Fruit fly (Drosophila melanogaster) whole organism, adult: ENCODE measurements around the gene CG15382.
A peak's percentile ranks its signal among the peaks of the same experiment; 100 is the strongest.

Experiments
- CG11617 ChIP-seq: fragments of 200-800 bp; sonication (Bioruptor generic); optimal IDR thresholded peaks from 2 replicates; lab custom pipeline; 2017; ENCODE audit warnings: mild to moderate bottlenecking, missing biosample characterization, missing genetic modification reagents, missing genetic modification characterization
- CG12768 ChIP-seq: fragments of 200-800 bp; sonication (Bioruptor generic); optimal IDR thresholded peaks from 2 replicates; lab custom pipeline; 2017; ENCODE audit warnings: missing biosample characterization, missing genetic modification characterization, mild to moderate bottlenecking, moderate library complexity, missing genetic modification reagents
- CG14711 ChIP-seq: fragments of 200-800 bp; sonication (Bioruptor generic); optimal IDR thresholded peaks from 2 replicates; lab custom pipeline; 2018; ENCODE audit warnings: missing biosample characterization, mild to moderate bottlenecking, missing genetic modification characterization, moderate library complexity
- CG1620 ChIP-seq: fragments of 200-800 bp; sonication (Bioruptor generic); optimal IDR thresholded peaks from 2 replicates; lab custom pipeline; 2016; ENCODE audit warnings: missing biosample characterization, missing genetic modification characterization
- CG33017 ChIP-seq: fragments of 200-800 bp; sonication (Bioruptor generic); optimal IDR thresholded peaks from 2 replicates; lab custom pipeline; 2018; ENCODE audit warnings: missing biosample characterization, mild to moderate bottlenecking, missing genetic modification characterization, moderate library complexity
- CG5204 ChIP-seq: fragments of 200-800 bp; sonication (Bioruptor generic); optimal IDR thresholded peaks from 2 replicates; lab custom pipeline; 2016; ENCODE audit warnings: missing biosample characterization, missing genetic modification characterization
- CG7045 ChIP-seq: fragments of 200-800 bp; sonication (Bioruptor generic); optimal IDR thresholded peaks from 2 replicates; lab custom pipeline; 2017; ENCODE audit warnings: missing biosample characterization, mild to moderate bottlenecking, missing genetic modification characterization
- CG7101 ChIP-seq: fragments of 200-800 bp; sonication (Bioruptor generic); optimal IDR thresholded peaks from 2 replicates; lab custom pipeline; 2018; ENCODE audit warnings: missing biosample characterization, mild to moderate bottlenecking, missing genetic modification characterization, moderate library complexity
- Clk ChIP-seq: fragments of 200-800 bp; sonication (Bioruptor generic); optimal IDR thresholded peaks from 2 replicates; lab custom pipeline; 2017; ENCODE audit warnings: missing biosample characterization, missing genetic modification characterization
- Crg-1 ChIP-seq: fragments of 200-800 bp; sonication (Bioruptor generic); optimal IDR thresholded peaks from 2 replicates; lab custom pipeline; 2016; ENCODE audit warnings: missing biosample characterization, missing genetic modification characterization
- Hr96 ChIP-seq: fragments of 200-800 bp; sonication (Bioruptor generic); optimal IDR thresholded peaks from 2 replicates; lab custom pipeline; 2016; ENCODE audit warnings: missing biosample characterization, missing genetic modification characterization
- Mnt ChIP-seq: fragments of 200-800 bp; sonication (Bioruptor generic); optimal IDR thresholded peaks from 2 replicates; lab custom pipeline; 2016; ENCODE audit warnings: missing biosample characterization, mild to moderate bottlenecking, missing genetic modification characterization
- bab1 ChIP-seq: fragments of 200-800 bp; sonication (Bioruptor generic); optimal IDR thresholded peaks from 3 replicates; lab custom pipeline; 2019; ENCODE audit warnings: missing biosample characterization, mild to moderate bottlenecking, missing genetic modification characterization, moderate library complexity
- cic ChIP-seq: fragments of 200-800 bp; sonication (Bioruptor generic); optimal IDR thresholded peaks from 2 replicates; lab custom pipeline; 2017; ENCODE audit warnings: missing biosample characterization, mild to moderate bottlenecking, missing genetic modification characterization, moderate library complexity
- cnc ChIP-seq, 2 experiments: fragments of >200 bp; optimal IDR thresholded peaks; 2 replicates each; lab custom pipeline; 2017
- kay ChIP-seq: fragments of 200-800 bp; sonication (Bioruptor generic); peaks from one replicate; lab custom pipeline; 2016; ENCODE audit warnings: missing biosample characterization, missing genetic modification characterization, borderline replicate concordance
- ovo ChIP-seq: fragments of 200-800 bp; sonication (Bioruptor generic); optimal IDR thresholded peaks from 2 replicates; lab custom pipeline; 2016; ENCODE audit warnings: missing biosample characterization, missing genetic modification characterization
- pad ChIP-seq: fragments of 200-800 bp; sonication (Bioruptor generic); optimal IDR thresholded peaks from 3 replicates; lab custom pipeline; 2017; ENCODE audit warnings: missing biosample characterization, missing genetic modification characterization, mild to moderate bottlenecking, moderate library complexity, missing genetic modification reagents
- tj ChIP-seq: fragments of 200-800 bp; sonication (Bioruptor generic); optimal IDR thresholded peaks from 3 replicates; lab custom pipeline; 2017; ENCODE audit warnings: missing biosample characterization, mild to moderate bottlenecking, missing genetic modification characterization, moderate library complexity
- toe ChIP-seq: fragments of 200-800 bp; sonication (Bioruptor generic); optimal IDR thresholded peaks from 2 replicates; lab custom pipeline; 2016; ENCODE audit warnings: missing biosample characterization, missing genetic modification characterization

Gene CG15382

dm6 chr2L:2161244-2162243 lies 6.0 kb downstream of the CG15382 start:
- TF ChIP-seq kay (GFP tag; lab: Kevin White, UChicago) (peak; percentile 75), cic (peak; percentile 16), CG33017 (tag; lab: Kevin White, UChicago) (no peak), ovo (GFP tag; lab: Kevin White, UChicago) (peak; percentile 13)

- TF ChIP-seq CG7045 (GFP tag; lab: Kevin White, UChicago) (no peak), CG7101 (tag; lab: Kevin White, UChicago) (no peak), CG33017 (tag; lab: Kevin White, UChicago) (no peak), ovo (GFP tag; lab: Kevin White, UChicago) (no peak), Crg-1 (no peak), pad (GFP tag; lab: Kevin White, UChicago) (no peak), Hr96 (GFP tag; lab: Kevin White, UChicago) (no peak), CG11617 (GFP tag; lab: Kevin White, UChicago) (no peak)
Measured at dm6 chr2L:2162281-2162680, 6.7 kb downstream of the CG15382 start.

- TF ChIP-seq bab1 (GFP tag; lab: Kevin White, UChicago) (no peak), CG7101 (tag; lab: Kevin White, UChicago) (no peak), Crg-1 (no peak), cic (peak; percentile 39)
Measured at dm6 chr2L:2162729-2163567, 7.4 kb downstream of the CG15382 start.

DNA sequence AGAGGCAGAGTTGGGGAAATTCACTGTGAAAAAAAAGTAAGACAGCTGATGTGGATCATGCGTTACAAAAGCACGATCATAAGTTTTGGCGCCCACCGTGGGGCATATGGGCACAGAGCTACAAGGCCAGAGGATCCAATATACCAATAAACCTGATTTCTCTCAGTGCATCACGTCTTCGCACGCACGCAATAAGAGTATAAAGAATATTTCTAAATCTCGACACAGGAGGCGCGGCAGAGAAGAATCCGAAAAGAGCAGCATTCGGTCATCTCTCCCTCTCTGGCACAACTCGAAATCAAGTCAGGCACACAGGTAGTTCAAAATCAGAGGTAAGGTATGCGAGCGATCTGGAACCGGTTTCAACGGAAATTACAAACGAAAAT lies 8.0 kb downstream of the CG15382 start:
- no peak for TF ChIP-seq pad (GFP tag; lab: Kevin White, UChicago)
- TF ChIP-seq CG1620 (GFP tag; lab: Kevin White, UChicago) = no peak
- no peak for TF ChIP-seq CG7045 (GFP tag; lab: Kevin White, UChicago)
- no peak for TF ChIP-seq toe (GFP tag; lab: Kevin White, UChicago)
- no peak for TF ChIP-seq Hr96 (GFP tag; lab: Kevin White, UChicago)
- no peak for TF ChIP-seq CG12768 (GFP tag; lab: Kevin White, UChicago)
- no peak for TF ChIP-seq CG11617 (GFP tag; lab: Kevin White, UChicago)
- TF ChIP-seq bab1 (GFP tag; lab: Kevin White, UChicago) = no peak
- TF ChIP-seq tj = no peak
- no peak for TF ChIP-seq cic
- no peak for TF ChIP-seq cnc (optimal IDR thresholded peaks at IDR 0.05; lab: Kevin White, UChicago)
- TF ChIP-seq CG7101 (tag; lab: Kevin White, UChicago) = no peak
- no peak for TF ChIP-seq Clk
- no peak for TF ChIP-seq Mnt

DNA sequence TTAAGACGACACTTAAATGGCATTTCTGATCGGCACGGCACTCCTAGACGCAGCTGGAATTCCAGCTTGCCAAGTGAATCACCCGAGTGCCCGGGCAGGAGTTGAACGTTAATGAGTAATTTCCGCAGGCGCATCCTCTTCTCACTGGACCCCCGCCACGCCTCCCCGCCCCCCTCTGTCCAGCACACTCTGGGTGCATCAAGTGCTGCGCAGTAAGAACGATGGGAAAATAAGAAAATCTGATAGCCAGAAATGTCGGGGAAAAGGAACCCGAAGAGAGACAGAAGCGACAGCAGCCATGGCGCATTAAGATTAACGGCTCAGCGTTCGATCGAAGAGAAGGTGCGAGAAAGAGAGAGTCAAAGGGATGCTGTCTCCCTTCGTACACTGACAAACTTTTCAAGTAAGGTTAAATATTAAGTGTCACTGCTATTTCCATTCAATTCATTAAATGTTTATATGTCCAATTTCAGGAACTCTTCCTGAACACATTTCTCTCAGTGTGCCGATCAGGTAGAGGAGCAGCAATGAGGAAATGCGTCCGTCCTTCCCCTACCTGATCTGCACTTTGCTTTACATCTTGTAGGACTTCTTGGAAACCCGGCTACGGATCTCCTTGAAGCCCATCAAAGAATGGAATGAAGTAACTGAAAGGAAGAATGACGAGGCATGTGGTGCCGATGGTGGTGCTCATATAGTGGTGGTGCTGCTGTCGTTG lies 9.1 kb downstream of the CG15382 start:
- TF ChIP-seq Hr96 (GFP tag; lab: Kevin White, UChicago) (no peak), pad (GFP tag; lab: Kevin White, UChicago) (peak; percentile 3), tj (no peak), CG33017 (tag; lab: Kevin White, UChicago) (no peak), CG1620 (GFP tag; lab: Kevin White, UChicago) (no peak)

DNA sequence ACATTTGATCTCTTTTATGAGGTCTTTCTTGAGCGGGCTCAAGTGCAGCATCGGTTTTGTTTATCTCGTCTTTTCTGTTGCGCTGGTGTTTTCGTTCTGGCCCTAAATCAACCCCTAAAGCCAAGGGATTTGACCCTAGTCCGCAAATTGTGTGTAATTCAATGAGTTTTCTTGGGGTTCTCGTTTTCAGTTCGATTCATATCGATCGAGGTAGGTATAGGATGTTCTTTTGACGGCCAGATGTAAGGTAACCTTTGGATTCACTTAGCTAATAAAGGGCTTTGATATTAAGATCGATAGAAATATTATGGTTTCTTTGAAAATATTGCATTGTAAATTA lies 9.7 kb downstream of the CG15382 start:
- TF ChIP-seq pad (GFP tag; lab: Kevin White, UChicago) (no peak), Hr96 (GFP tag; lab: Kevin White, UChicago) (no peak), kay (GFP tag; lab: Kevin White, UChicago) (no peak), Crg-1 (no peak), Clk (no peak), ovo (GFP tag; lab: Kevin White, UChicago) (no peak), bab1 (GFP tag; lab: Kevin White, UChicago) (no peak), cnc (optimal IDR thresholded peaks at IDR 0.05; lab: Kevin White, UChicago) (no peak), CG33017 (tag; lab: Kevin White, UChicago) (no peak)

dm6 chr2L:2165864-2166263 lies 10.3 kb downstream of the CG15382 start:
- no peak for TF ChIP-seq CG7045 (GFP tag; lab: Kevin White, UChicago)
- TF ChIP-seq kay (GFP tag; lab: Kevin White, UChicago) = no peak
- TF ChIP-seq cnc (optimal IDR thresholded peaks at IDR 0.05; lab: Kevin White, UChicago) = no peak
- TF ChIP-seq CG7101 (tag; lab: Kevin White, UChicago) = peak; percentile 19
- TF ChIP-seq CG33017 (tag; lab: Kevin White, UChicago) = no peak
- peak; percentile 26 for TF ChIP-seq CG14711 (tag; lab: Kevin White, UChicago)
- TF ChIP-seq cic = peak; percentile 51
- peak; percentile 31 for TF ChIP-seq bab1 (GFP tag; lab: Kevin White, UChicago)
- no peak for TF ChIP-seq CG5204 (GFP tag; lab: Kevin White, UChicago)
- peak; percentile 4 for TF ChIP-seq toe (GFP tag; lab: Kevin White, UChicago)
- no peak for TF ChIP-seq Clk
- TF ChIP-seq tj = peak; percentile 100
- TF ChIP-seq pad (GFP tag; lab: Kevin White, UChicago) = peak; percentile 19
- TF ChIP-seq CG1620 (GFP tag; lab: Kevin White, UChicago) = peak; percentile 6
- peak; percentile 27 for TF ChIP-seq CG12768 (GFP tag; lab: Kevin White, UChicago)
- peak; percentile 69 for TF ChIP-seq Mnt
- TF ChIP-seq Crg-1 = no peak
- TF ChIP-seq CG11617 (GFP tag; lab: Kevin White, UChicago) = peak; percentile 56
- TF ChIP-seq ovo (GFP tag; lab: Kevin White, UChicago) = no peak
- no peak for TF ChIP-seq Hr96 (GFP tag; lab: Kevin White, UChicago)
